Worm (Caenorhabditis elegans) whole organism, L3 larva: ENCODE measurements around the gene pud-3.

Experiments
- ceh-28 ChIP-seq: fragments of 150-350 bp; optimal IDR thresholded peaks from 2 replicates; lab custom pipeline; 2014; ENCODE audit warnings: missing biosample characterization, missing genetic modification reagents, missing genetic modification characterization
- elt-1 ChIP-seq: fragments of 150-350 bp; optimal IDR thresholded peaks from 2 replicates; lab custom pipeline; 2014; ENCODE audit warnings: missing biosample characterization, missing genetic modification characterization
- mdl-1 ChIP-seq: fragments of 150-350 bp; optimal IDR thresholded peaks from 2 replicates; lab custom pipeline; 2014; ENCODE audit warnings: missing biosample characterization, missing genetic modification characterization
- nhr-11 ChIP-seq: fragments of 150-350 bp; optimal IDR thresholded peaks from 2 replicates; lab custom pipeline; 2014; ENCODE audit warnings: missing biosample characterization, missing genetic modification characterization
- nhr-237 ChIP-seq: fragments of 150-350 bp; optimal IDR thresholded peaks from 2 replicates; lab custom pipeline; 2014; ENCODE audit warnings: missing biosample characterization, missing genetic modification characterization
- nhr-28 ChIP-seq: fragments of 150-350 bp; optimal IDR thresholded peaks from 2 replicates; lab custom pipeline; 2014; ENCODE audit warnings: missing biosample characterization, missing genetic modification characterization
- nhr-76 ChIP-seq: fragments of 150-350 bp; sonication (generic microtip); optimal IDR thresholded peaks from 5 replicates; lab custom pipeline; 2014; ENCODE audit warnings: missing biosample characterization, missing genetic modification characterization
- nhr-77 ChIP-seq: fragments of 150-350 bp; optimal IDR thresholded peaks from 2 replicates; lab custom pipeline; 2014; ENCODE audit warnings: missing biosample characterization, missing genetic modification characterization
- pha-4 ChIP-seq: fragments of 150-350 bp; optimal IDR thresholded peaks from 2 replicates; lab custom pipeline; 2014; ENCODE audit warnings: missing biosample characterization, missing genetic modification reagents, missing genetic modification characterization
- unc-39 ChIP-seq: sonication (generic microtip); optimal IDR thresholded peaks from 4 replicates; lab custom pipeline; 2017; ENCODE audit warnings: missing biosample characterization, missing genetic modification characterization
- unc-62 ChIP-seq: fragments of 150-350 bp; sonication (generic microtip); optimal IDR thresholded peaks from 4 replicates; lab custom pipeline; 2014; ENCODE audit warnings: missing biosample characterization, missing genetic modification reagents, missing genetic modification characterization

ce11 chrV:2343572-2343971 lies 18.6 kb upstream of the pud-3 start:
- TF ChIP-seq nhr-76 (tag; lab: Kevin White, UChicago) = no peak
- TF ChIP-seq nhr-11 (tag; lab: Kevin White, UChicago) = no peak
- no peak for TF ChIP-seq nhr-237
- TF ChIP-seq pha-4 = no peak
- no peak for TF ChIP-seq mdl-1 (tag; lab: Kevin White, UChicago)
- no peak for TF ChIP-seq unc-62 (GFP tag; lab: Kevin White, UChicago)
- no peak for TF ChIP-seq ceh-28 (tag; lab: Kevin White, UChicago)
- TF ChIP-seq nhr-77 = no peak
- no peak for TF ChIP-seq unc-39 (tag; lab: Kevin White, UChicago)
- TF ChIP-seq nhr-28 = no peak
- TF ChIP-seq elt-1 (tag; lab: Kevin White, UChicago) = no peak
